Worm (Caenorhabditis elegans): ENCODE measurements around the gene nhr-100.

- no peak for TF ChIP-seq him-1 (tag; optimal IDR thresholded peaks at IDR 0.05)
- TF ChIP-seq W03F9.2 (tag; optimal IDR thresholded peaks at IDR 0.05): no peak
Observed at ce11 chrIV:9699062-9699461, 29.4 kb upstream of the nhr-100 start.
